Worm (Caenorhabditis elegans) whole organism, early embryonic: ENCODE results near the gene F45F2.10.

Experiments
- F13C5.2 ChIP-seq: sonication (generic microtip); optimal IDR thresholded peaks from 2 replicates; lab custom pipeline; 2017; ENCODE audit warnings: mild to moderate bottlenecking, missing genetic modification characterization, inconsistent platforms, missing compliant biosample characterization
- aly-1 ChIP-seq: sonication (generic microtip); optimal IDR thresholded peaks from 2 replicates; lab custom pipeline; 2016; ENCODE audit warnings: missing genetic modification characterization, missing compliant biosample characterization
- ama-1 ChIP-seq: fragments of 150-350 bp; optimal IDR thresholded peaks from 2 replicates; lab custom pipeline; 2014
- ceh-13 ChIP-seq: fragments of 200-800 bp; sonication (Bioruptor generic); optimal IDR thresholded peaks from 2 replicates; lab custom pipeline; 2018; ENCODE audit warnings: mild to moderate bottlenecking, missing genetic modification characterization, missing compliant biosample characterization
- ceh-36 ChIP-seq: sonication (generic microtip); optimal IDR thresholded peaks from 2 replicates; lab custom pipeline; 2016; ENCODE audit warnings: missing genetic modification characterization, inconsistent platforms, missing compliant biosample characterization
- ets-7 ChIP-seq: sonication (generic microtip); optimal IDR thresholded peaks from 2 replicates; lab custom pipeline; 2016; ENCODE audit warnings: missing genotype, missing genetic modification characterization, missing compliant biosample characterization
- flt-1 ChIP-seq: fragments of 200-800 bp; sonication (Bioruptor generic); IDR thresholded peaks from 2 replicates; pipeline ENCODE4 v1.3.6; 2022; ENCODE audit warnings: missing genetic modification characterization, missing compliant biosample characterization
- hmbx-1 ChIP-seq: sonication (generic microtip); optimal IDR thresholded peaks from 2 replicates; lab custom pipeline; 2016; ENCODE audit warnings: mild to moderate bottlenecking, missing genetic modification characterization, missing compliant biosample characterization
- hmg-4 ChIP-seq: fragments of 200-800 bp; sonication (Bioruptor generic); optimal IDR thresholded peaks from 2 replicates; lab custom pipeline; 2018; ENCODE audit warnings: mild to moderate bottlenecking, missing genetic modification characterization, missing compliant biosample characterization
- hnd-1 ChIP-seq: sonication (generic microtip); optimal IDR thresholded peaks from 2 replicates; lab custom pipeline; 2016; ENCODE audit warnings: missing genetic modification characterization, missing compliant biosample characterization
- pes-1 ChIP-seq: fragments of 200-800 bp; sonication (Bioruptor generic); IDR thresholded peaks from 2 replicates; pipeline ENCODE4 v1.3.6; 2022; ENCODE audit warnings: missing genetic modification reagents, missing genetic modification characterization, missing compliant biosample characterization
- scrt-1 ChIP-seq: fragments of 200-800 bp; sonication (Bioruptor generic); IDR thresholded peaks from 2 replicates; pipeline ENCODE4 v1.3.6; 2022; ENCODE audit warnings: missing genetic modification characterization, missing compliant biosample characterization
- tbx-11 ChIP-seq: fragments of 200-800 bp; sonication (Bioruptor generic); IDR thresholded peaks from 2 replicates; pipeline ENCODE4 v1.3.6; 2022; ENCODE audit warnings: missing genetic modification characterization, missing compliant biosample characterization
- tbx-37 ChIP-seq: fragments of 200-800 bp; sonication (Bioruptor generic); conservative IDR thresholded peaks from 2 replicates; pipeline ENCODE4 v1.3.6; 2022; ENCODE audit warnings: missing genetic modification reagents, missing genetic modification characterization, missing compliant biosample characterization

ce11 chrV:8468740-8469139 lies 49.9 kb downstream of the F45F2.10 start, which contains the start of gene phf-30:
- TF ChIP-seq ceh-36 (tag; lab: Kevin White, UChicago) (no peak), ama-1 (lab: Kevin White, UChicago) (no peak), flt-1 (no peak), tbx-11 (GFP tag; lab: Robert Waterston, UW) (no peak), tbx-37 (GFP tag; lab: Robert Waterston, UW) (no peak), hnd-1 (no peak), F13C5.2 (tag; lab: Kevin White, UChicago) (no peak), aly-1 (tag; lab: Kevin White, UChicago) (no peak), scrt-1 (GFP tag; lab: Robert Waterston, UW) (no peak), ets-7 (no peak), hmg-4 (GFP tag; lab: Kevin White, UChicago) (no peak), pes-1 (no peak), hmbx-1 (tag; lab: Kevin White, UChicago) (no peak), ceh-13 (no peak)
